Fruit fly (Drosophila melanogaster): ENCODE results near the gene CG42747.

Gene CG42747

DNA sequence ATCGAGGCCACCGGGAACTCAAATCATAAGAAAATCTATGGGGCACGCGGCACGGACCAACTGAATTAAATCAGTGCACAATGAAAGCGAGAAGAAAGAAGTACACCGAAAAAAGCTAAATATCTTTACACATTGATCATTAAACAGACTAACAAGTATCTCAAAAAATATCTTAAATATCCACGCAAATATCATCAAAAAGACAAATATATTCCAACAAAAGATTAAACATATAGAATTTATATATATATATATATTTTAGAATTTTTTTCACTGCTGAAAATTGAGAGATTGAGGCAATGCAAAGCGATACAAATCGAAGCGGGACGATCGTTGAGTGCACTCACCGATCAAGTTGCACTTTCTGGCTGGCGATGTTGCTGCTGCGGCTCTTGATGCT, 55.0 kb downstream of the CG42747 start (continued):
- TF ChIP-seq bsh (GFP tag; optimal IDR thresholded peaks at IDR 0.05) (peak in 1 of 2 experiments; percentile 12), HLH54F (GFP tag; optimal IDR thresholded peaks at IDR 0.05) (no peak), CG17912 (GFP tag; optimal IDR thresholded peaks at IDR 0.05) (no peak)

DNA sequence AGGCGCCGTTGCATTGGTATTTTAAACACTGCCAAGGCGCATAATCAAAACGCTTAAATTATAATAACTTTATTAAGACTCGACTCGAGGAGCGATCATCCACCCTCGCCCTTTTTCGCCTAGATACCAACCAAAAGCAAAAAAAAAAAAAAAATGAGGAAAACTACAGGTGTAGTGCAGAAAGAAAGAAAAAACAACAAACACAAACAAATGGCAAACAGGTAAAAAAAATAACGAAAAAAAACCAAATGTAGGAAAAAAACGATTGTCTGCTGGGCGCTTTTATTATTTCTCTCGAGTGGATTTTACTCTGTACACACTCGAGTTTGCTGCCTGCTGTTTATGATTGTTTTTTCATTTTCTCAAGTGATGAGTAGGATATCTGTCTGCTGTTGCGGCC, 56.8 kb downstream of the CG42747 start:
- TF ChIP-seq eve (GFP tag; optimal IDR thresholded peaks at IDR 0.05): peak in 1 of 2 experiments; percentile 21
- TF ChIP-seq phol (tag; optimal IDR thresholded peaks at IDR 0.05): no peak

DNA sequence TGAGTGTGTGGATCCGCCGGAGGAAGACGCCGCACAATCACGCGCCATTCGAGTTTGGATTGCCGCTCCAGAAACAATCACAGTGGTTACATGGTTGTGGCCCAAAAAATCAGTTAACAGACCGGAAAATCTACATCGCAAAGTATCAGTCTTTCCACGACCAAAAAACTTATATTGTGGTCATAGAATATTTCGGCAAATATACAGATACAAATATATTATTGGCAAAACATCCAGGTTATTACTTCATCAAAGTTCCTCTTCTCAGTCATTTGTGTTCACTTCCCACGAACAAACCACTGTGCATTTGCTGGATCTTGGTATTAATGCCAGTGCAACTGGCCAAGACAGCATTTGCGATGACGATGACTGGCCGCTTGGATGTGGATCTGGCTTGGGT, 57.5 kb downstream of the CG42747 start:
- peak; percentile 14 for TF ChIP-seq CG1603 (tag; optimal IDR thresholded peaks at IDR 0.05)
- peak; percentile 62 for TF ChIP-seq sens (GFP tag)
- TF ChIP-seq Meics (GFP tag; optimal IDR thresholded peaks at IDR 0.05): no peak
- TF ChIP-seq bsh (GFP tag; optimal IDR thresholded peaks at IDR 0.05): peak in 1 of 2 experiments; percentile 51
- TF ChIP-seq hkb (optimal IDR thresholded peaks at IDR 0.05): no peak
- TF ChIP-seq hkb (GFP tag; IDR thresholded peaks at IDR 0.05): 0 out of 2 replicates have a peak, but pooled peaks have one; percentile 8

DNA sequence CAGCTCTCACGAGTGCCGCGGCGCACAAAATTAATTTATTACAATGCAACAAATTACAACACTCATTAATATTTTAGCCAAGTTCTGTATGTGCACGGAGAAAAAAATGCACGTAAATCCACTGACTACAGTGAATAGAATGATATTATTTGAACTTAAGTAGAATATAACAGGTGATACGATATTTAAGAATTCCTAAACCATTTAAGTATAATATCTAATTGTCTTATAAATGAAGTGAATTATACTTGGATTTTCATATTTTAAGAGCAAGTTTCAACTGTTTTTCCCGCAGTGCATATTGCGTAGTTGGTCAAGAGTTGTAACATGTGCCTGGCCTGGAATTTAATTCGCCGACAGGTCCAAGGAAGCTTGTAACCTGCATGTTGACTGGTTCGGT, 58.3 kb downstream of the CG42747 start:
- TF ChIP-seq luna (GFP tag; optimal IDR thresholded peaks at IDR 0.05): no peak
- TF ChIP-seq bsh (GFP tag; optimal IDR thresholded peaks at IDR 0.05): peak in 1 of 2 experiments; percentile 19

DNA sequence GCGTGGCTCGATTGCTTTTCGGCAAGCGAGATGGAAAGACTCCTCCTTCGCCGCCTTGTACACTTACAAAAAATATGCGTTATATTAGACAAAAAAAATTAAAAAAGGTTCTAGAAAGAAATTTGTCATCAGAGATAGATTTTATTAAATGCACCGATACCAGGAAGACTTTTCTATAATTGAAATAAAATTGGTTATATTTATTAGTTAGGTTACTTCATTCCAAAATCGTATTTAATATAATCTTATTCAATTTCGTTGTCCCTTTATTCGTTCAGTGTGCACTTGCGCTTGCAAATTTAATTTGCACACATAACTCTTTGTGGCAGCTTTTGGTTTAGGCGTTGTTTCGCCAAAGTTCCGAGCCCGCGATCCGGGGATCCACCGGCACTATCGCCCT, 61.8 kb downstream of the CG42747 start:
- TF ChIP-seq lola (GFP tag; optimal IDR thresholded peaks at IDR 0.05): no peak
- TF ChIP-seq Asciz (GFP tag; optimal IDR thresholded peaks at IDR 0.05): no peak
- TF ChIP-seq ash1 (GFP tag; optimal IDR thresholded peaks at IDR 0.05): no peak

DNA sequence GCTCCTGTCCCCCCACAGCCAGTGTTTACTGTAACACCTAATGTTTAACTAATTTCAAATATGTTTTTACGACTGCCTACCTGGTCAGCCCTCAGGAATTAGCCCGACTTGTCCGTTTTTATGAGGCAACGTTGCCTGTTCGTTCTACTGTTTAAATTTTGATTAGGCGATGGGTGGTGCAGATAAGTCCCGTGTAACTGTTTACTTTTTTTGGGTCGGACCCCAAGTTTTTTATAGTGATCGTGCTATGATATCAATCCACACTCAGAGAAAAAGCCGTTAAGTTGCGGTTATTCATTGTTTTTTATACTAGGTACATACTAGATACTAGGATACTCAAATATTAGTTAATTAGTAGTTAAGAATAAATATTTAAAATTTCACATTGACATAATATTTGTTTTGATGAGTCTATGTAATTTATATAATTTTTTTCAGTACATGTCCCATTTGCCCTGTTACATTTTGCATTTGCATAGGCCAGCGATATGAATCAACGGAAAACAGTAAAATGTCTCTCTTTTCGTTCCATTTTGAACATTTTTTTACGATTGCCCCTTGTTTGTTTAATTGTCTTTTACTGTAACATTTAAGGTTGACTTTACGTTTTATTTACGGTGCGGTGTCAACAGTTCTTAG, 67.4 kb downstream of the CG42747 start:
- 0 out of 3 replicates have a peak, but pooled peaks have one; percentile 67 for TF ChIP-seq CG2199 (GFP tag; IDR thresholded peaks at IDR 0.05)
- TF ChIP-seq CG12299 (tag; optimal IDR thresholded peaks at IDR 0.05): peak; percentile 30
- no peak for TF ChIP-seq HmgD (GFP tag; optimal IDR thresholded peaks at IDR 0.05)
- 0 out of 2 replicates have a peak, but pooled peaks have one; percentile 20 for TF ChIP-seq onecut (GFP tag; IDR thresholded peaks at IDR 0.05)
- TF ChIP-seq Atf3 (GFP tag; optimal IDR thresholded peaks at IDR 0.05): no peak
- TF ChIP-seq hth (optimal IDR thresholded peaks at IDR 0.05): no peak
- TF ChIP-seq Max (GFP tag; optimal IDR thresholded peaks at IDR 0.05): peak; percentile 44
- peak; percentile 51 for TF ChIP-seq CG17568 (GFP tag; optimal IDR thresholded peaks at IDR 0.05)
- peak; percentile 17 for TF ChIP-seq CG8281 (tag; optimal IDR thresholded peaks at IDR 0.05)
- TF ChIP-seq Sry-β (GFP tag; optimal IDR thresholded peaks at IDR 0.05): no peak
- TF ChIP-seq crc (GFP tag; optimal IDR thresholded peaks at IDR 0.05): no peak
- TF ChIP-seq lbe (GFP tag; optimal IDR thresholded peaks at IDR 0.05): no peak
- TF ChIP-seq sim (GFP tag; IDR thresholded peaks at IDR 0.05): peak; percentile 47; the same call in 1 of the 2 replicates
- peak; percentile 49; the same call in 1 of the 2 replicates for TF ChIP-seq CG6689 (GFP tag; IDR thresholded peaks at IDR 0.05)
- TF ChIP-seq CG6654 (GFP tag; optimal IDR thresholded peaks at IDR 0.05): peak; percentile 16
- no peak for TF ChIP-seq CG11696 (GFP tag; IDR thresholded peaks at IDR 0.05)
- no peak for TF ChIP-seq Hmx (GFP tag; optimal IDR thresholded peaks at IDR 0.05)
- peak; percentile 20; the same call in 1 of the 2 replicates for TF ChIP-seq chm (GFP tag; IDR thresholded peaks at IDR 0.05)
- TF ChIP-seq nau (GFP tag; optimal IDR thresholded peaks at IDR 0.05): no peak
- peak; percentile 16 for TF ChIP-seq cwo (GFP tag; optimal IDR thresholded peaks at IDR 0.05)
- 0 out of 2 replicates have a peak, but pooled peaks have one; percentile 18 for TF ChIP-seq CG4730 (GFP tag; IDR thresholded peaks at IDR 0.05)
- no peak for TF ChIP-seq Neu2 (GFP tag; optimal IDR thresholded peaks at IDR 0.05; ENCODE audit: borderline replicate concordance)
- peak; percentile 64 for TF ChIP-seq trem (tag; optimal IDR thresholded peaks at IDR 0.05)
- peak; percentile 36 for TF ChIP-seq wek (GFP tag; optimal IDR thresholded peaks at IDR 0.05)
- TF ChIP-seq sc (optimal IDR thresholded peaks at IDR 0.05): no peak
- TF ChIP-seq sc (GFP tag; optimal IDR thresholded peaks at IDR 0.05): peak; percentile 64
- TF ChIP-seq CG30431 (GFP tag; optimal IDR thresholded peaks at IDR 0.05): peak; percentile 54
